Worm (Caenorhabditis elegans) whole organism, L4 larva: ENCODE results near the gene M02D8.5.

Source experiments
- D1046.2 ChIP-seq: fragments of 200-800 bp; sonication (Bioruptor generic); IDR thresholded peaks from 2 replicates; pipeline ENCODE4 v1.3.6; 2022; ENCODE audit warnings: missing genetic modification characterization, missing compliant biosample characterization
- F10B5.3 ChIP-seq: sonication (generic microtip); optimal IDR thresholded peaks from 2 replicates; lab custom pipeline; 2016; ENCODE audit warnings: mild to moderate bottlenecking, missing genetic modification characterization, missing compliant biosample characterization
- F26F4.8 ChIP-seq: fragments of 200-800 bp; sonication (Bioruptor generic); conservative IDR thresholded peaks from 2 replicates; pipeline ENCODE4 v1.3.6; 2022; ENCODE audit warnings: missing genetic modification characterization, missing compliant biosample characterization
- F37D6.2 ChIP-seq: sonication (generic microtip); optimal IDR thresholded peaks from 2 replicates; lab custom pipeline; 2016; ENCODE audit warnings: mild to moderate bottlenecking, missing genetic modification characterization, missing compliant biosample characterization
- F44E2.7 ChIP-seq: fragments of 200-800 bp; sonication (Bioruptor generic); IDR thresholded peaks from 2 replicates; pipeline ENCODE4 v2.1.2; 2022; ENCODE audit warnings: missing genetic modification characterization, missing compliant biosample characterization
- Y105C5A.15 ChIP-seq: fragments of 200-800 bp; sonication (Bioruptor generic); IDR thresholded peaks from 2 replicates; pipeline ENCODE4 v1.3.6; 2022; ENCODE audit warnings: missing genetic modification characterization, missing compliant biosample characterization
- Y75B8A.6 ChIP-seq: fragments of 200-800 bp; sonication (Bioruptor generic); IDR thresholded peaks from 2 replicates; pipeline ENCODE4 v1.3.6; 2022; ENCODE audit warnings: missing genetic modification reagents, missing genetic modification characterization, missing compliant biosample characterization
- ZK337.2 ChIP-seq: fragments of 200-800 bp; sonication (Bioruptor generic); IDR thresholded peaks from 2 replicates; pipeline ENCODE4 v1.3.6; 2022; ENCODE audit warnings: missing genetic modification reagents, missing genetic modification characterization, missing compliant biosample characterization
- aly-2 ChIP-seq: sonication (generic microtip); optimal IDR thresholded peaks from 2 replicates; lab custom pipeline; 2018; ENCODE audit warnings: missing biosample characterization, missing genetic modification characterization
- ceh-28 ChIP-seq: fragments of 150-350 bp; optimal IDR thresholded peaks from 2 replicates; lab custom pipeline; 2014; ENCODE audit warnings: missing biosample characterization, missing genetic modification reagents, missing genetic modification characterization
- ceh-62 ChIP-seq: sonication (generic microtip); optimal IDR thresholded peaks from 2 replicates; lab custom pipeline; 2017; ENCODE audit warnings: missing biosample characterization, missing genetic modification characterization
- ces-1 ChIP-seq: fragments of 150-350 bp; sonication (generic microtip); optimal IDR thresholded peaks from 4 replicates; lab custom pipeline; 2014; ENCODE audit warnings: missing biosample characterization, missing genetic modification reagents, missing genetic modification characterization
- ctbp-1 ChIP-seq: fragments of 200-800 bp; sonication (Bioruptor generic); IDR thresholded peaks from 2 replicates; pipeline ENCODE4 v1.3.6; 2022; ENCODE audit warnings: missing genetic modification reagents, missing genetic modification characterization, missing compliant biosample characterization
- daf-16 ChIP-seq, 3 experiments: sonication (generic microtip); optimal IDR thresholded peaks; 2 replicates each; lab custom pipeline; 2016 to 2017; ENCODE audit warnings: missing genetic modification characterization in 3 of 3, missing genetic modification reagents in 3 of 3, mild to moderate bottlenecking in 2 of 3, missing compliant biosample characterization in 2 of 3, missing biosample characterization in 1 of 3, moderate library complexity in 1 of 3
- daf-19 ChIP-seq: fragments of 200-800 bp; sonication (Bioruptor generic); conservative IDR thresholded peaks from 2 replicates; pipeline ENCODE4 v1.3.6; 2022; ENCODE audit warnings: missing genetic modification characterization, missing compliant biosample characterization
- dmd-9 ChIP-seq: fragments of 200-800 bp; sonication (Bioruptor generic); IDR thresholded peaks from 2 replicates; pipeline ENCODE4 v1.3.6; 2022; ENCODE audit warnings: missing genetic modification reagents, missing genetic modification characterization, missing compliant biosample characterization
- dpl-1 ChIP-seq: fragments of 150-350 bp; optimal IDR thresholded peaks from 2 replicates; lab custom pipeline; 2014; ENCODE audit warnings: missing biosample characterization, missing genetic modification reagents, missing genetic modification characterization
- duxl-1 ChIP-seq: sonication (generic microtip); optimal IDR thresholded peaks from 2 replicates; lab custom pipeline; 2016; ENCODE audit warnings: mild to moderate bottlenecking, missing genetic modification characterization, moderate library complexity, missing compliant biosample characterization; ENCODE audit not compliant: poor library complexity
- dve-1 ChIP-seq: sonication (generic microtip); optimal IDR thresholded peaks from 2 replicates; lab custom pipeline; 2017; ENCODE audit warnings: antibody characterized with exemption, mild to moderate bottlenecking, missing genetic modification characterization, missing compliant biosample characterization; ENCODE audit not compliant: insufficient read depth
- egl-27 ChIP-seq: sonication (generic microtip); optimal IDR thresholded peaks from 3 replicates; lab custom pipeline; 2017; ENCODE audit warnings: missing biosample characterization, missing genetic modification reagents, missing genetic modification characterization
- egl-43 ChIP-seq: fragments of 200-800 bp; sonication (Bioruptor generic); IDR thresholded peaks from 2 replicates; pipeline ENCODE4 v1.3.6; 2022; ENCODE audit warnings: missing genetic modification reagents, missing genetic modification characterization, missing compliant biosample characterization
- fkh-10 ChIP-seq: fragments of 150-350 bp; optimal IDR thresholded peaks from 2 replicates; lab custom pipeline; 2014; ENCODE audit warnings: missing biosample characterization, missing genetic modification reagents, missing genetic modification characterization
- fos-1 ChIP-seq: fragments of 150-350 bp; optimal IDR thresholded peaks from 2 replicates; lab custom pipeline; 2014; ENCODE audit warnings: missing biosample characterization, missing genetic modification characterization
- hlh-11 ChIP-seq: fragments of 200-800 bp; sonication (Bioruptor generic); optimal IDR thresholded peaks from 2 replicates; lab custom pipeline; 2018; ENCODE audit warnings: mild to moderate bottlenecking, missing genetic modification characterization, missing compliant biosample characterization
- lim-7 ChIP-seq: fragments of 200-800 bp; sonication (Bioruptor generic); IDR thresholded peaks from 2 replicates; pipeline ENCODE4 v1.3.6; 2022; ENCODE audit warnings: missing genetic modification characterization, missing compliant biosample characterization
- lin-13 ChIP-seq: fragments of 150-350 bp; optimal IDR thresholded peaks from 2 replicates; lab custom pipeline; 2014; ENCODE audit warnings: missing biosample characterization, missing genetic modification reagents, missing genetic modification characterization
- lin-38 ChIP-seq: fragments of 200-800 bp; sonication (Bioruptor generic); IDR thresholded peaks from 2 replicates; pipeline ENCODE4 v1.3.6; 2022; ENCODE audit warnings: missing genetic modification reagents, missing genetic modification characterization, missing compliant biosample characterization
- lin-39 ChIP-seq: fragments of 150-350 bp; optimal IDR thresholded peaks from 2 replicates; lab custom pipeline; 2014; ENCODE audit warnings: missing biosample characterization, missing genetic modification reagents, missing genetic modification characterization
- lir-3 ChIP-seq: sonication (generic microtip); optimal IDR thresholded peaks from 2 replicates; lab custom pipeline; 2016; ENCODE audit warnings: mild to moderate bottlenecking, missing genetic modification characterization, missing compliant biosample characterization
- madf-5 ChIP-seq, 2 experiments: fragments of 200-800 bp; sonication (Bioruptor generic); IDR thresholded peaks; 2 replicates each; pipeline ENCODE4 v1.3.6; 2022; ENCODE audit warnings: missing compliant biosample characterization in 2 of 2, missing genetic modification characterization in 2 of 2
- mep-1 ChIP-seq: fragments of 150-350 bp; sonication (generic microtip); optimal IDR thresholded peaks from 3 replicates; lab custom pipeline; 2014; ENCODE audit warnings: missing biosample characterization, missing genetic modification characterization
- mes-2 ChIP-seq: sonication (generic microtip); optimal IDR thresholded peaks from 2 replicates; lab custom pipeline; 2016; ENCODE audit warnings: missing genotype, mild to moderate bottlenecking, missing genetic modification characterization, missing compliant biosample characterization; ENCODE audit not compliant: poor library complexity, severe bottlenecking
- mxl-2 ChIP-seq: fragments of 200-800 bp; sonication (Bioruptor generic); conservative IDR thresholded peaks from 2 replicates; pipeline ENCODE4 v1.3.6; 2022; ENCODE audit warnings: missing genetic modification reagents, missing genetic modification characterization, missing compliant biosample characterization
- nhr-11 ChIP-seq: fragments of 150-350 bp; optimal IDR thresholded peaks from 2 replicates; lab custom pipeline; 2014; ENCODE audit warnings: missing biosample characterization, missing genetic modification characterization
- nhr-28 ChIP-seq: fragments of 150-350 bp; optimal IDR thresholded peaks from 2 replicates; lab custom pipeline; 2014; ENCODE audit warnings: missing biosample characterization, missing genetic modification characterization
- nhr-41 ChIP-seq: fragments of 200-800 bp; sonication (Bioruptor generic); IDR thresholded peaks from 2 replicates; pipeline ENCODE4 v1.3.6; 2022; ENCODE audit warnings: missing genetic modification reagents, missing genetic modification characterization, missing compliant biosample characterization
- nhr-77 ChIP-seq: fragments of 150-350 bp; optimal IDR thresholded peaks from 2 replicates; lab custom pipeline; 2014; ENCODE audit warnings: missing biosample characterization, missing genetic modification characterization
- pha-4 ChIP-seq, 2 experiments: fragments of 150-350 bp in 1 of 2; fragments of 200-800 bp in 1 of 2; sonication (Bioruptor generic) in 1 of 2; IDR thresholded peaks in 1 of 2; optimal IDR thresholded peaks in 1 of 2; 2 replicates each; pipeline versions ENCODE4 v1.3.6 to Lab custom; 2014 to 2022; ENCODE audit warnings: missing genetic modification characterization in 2 of 2, missing genetic modification reagents in 2 of 2, missing biosample characterization in 1 of 2, missing compliant biosample characterization in 1 of 2
- php-3 ChIP-seq: fragments of 200-800 bp; sonication (Bioruptor generic); IDR thresholded peaks from 2 replicates; pipeline ENCODE4 v1.3.6; 2022; ENCODE audit warnings: missing genetic modification reagents, missing genetic modification characterization, missing compliant biosample characterization
- saeg-2 ChIP-seq: fragments of 200-800 bp; sonication (Bioruptor generic); IDR thresholded peaks from 2 replicates; pipeline ENCODE4 v1.3.6; 2022; ENCODE audit warnings: missing genetic modification reagents, missing genetic modification characterization, missing compliant biosample characterization
- skn-1 ChIP-seq: fragments of 150-350 bp; optimal IDR thresholded peaks from 2 replicates; lab custom pipeline; 2014; ENCODE audit warnings: missing biosample characterization, missing genetic modification characterization
- snpc-1.2 ChIP-seq: fragments of 200-800 bp; sonication (Bioruptor generic); IDR thresholded peaks from 2 replicates; pipeline ENCODE4 v1.3.6; 2022; ENCODE audit warnings: missing genetic modification reagents, missing genetic modification characterization, missing compliant biosample characterization
- snpc-4 ChIP-seq: fragments of 150-350 bp; optimal IDR thresholded peaks from 2 replicates; lab custom pipeline; 2014; ENCODE audit warnings: missing biosample characterization, missing genetic modification characterization
- spr-1 ChIP-seq: sonication (generic microtip); optimal IDR thresholded peaks from 2 replicates; lab custom pipeline; 2016; ENCODE audit warnings: mild to moderate bottlenecking, missing genetic modification characterization, missing compliant biosample characterization
- spr-3 ChIP-seq: fragments of 200-800 bp; sonication (Bioruptor generic); optimal IDR thresholded peaks from 2 replicates; lab custom pipeline; 2018; ENCODE audit warnings: mild to moderate bottlenecking, missing genetic modification characterization, missing compliant biosample characterization
- unc-39 ChIP-seq: sonication (generic microtip); optimal IDR thresholded peaks from 2 replicates; lab custom pipeline; 2017; ENCODE audit warnings: missing biosample characterization, missing genetic modification characterization
- ztf-11 ChIP-seq: fragments of 150-350 bp; optimal IDR thresholded peaks from 2 replicates; lab custom pipeline; 2014; ENCODE audit warnings: missing biosample characterization, missing genetic modification characterization
- ztf-7 ChIP-seq: fragments of 150-350 bp; optimal IDR thresholded peaks from 2 replicates; lab custom pipeline; 2014; ENCODE audit warnings: missing biosample characterization, missing genetic modification characterization

M02D8.5 gene

DNA sequence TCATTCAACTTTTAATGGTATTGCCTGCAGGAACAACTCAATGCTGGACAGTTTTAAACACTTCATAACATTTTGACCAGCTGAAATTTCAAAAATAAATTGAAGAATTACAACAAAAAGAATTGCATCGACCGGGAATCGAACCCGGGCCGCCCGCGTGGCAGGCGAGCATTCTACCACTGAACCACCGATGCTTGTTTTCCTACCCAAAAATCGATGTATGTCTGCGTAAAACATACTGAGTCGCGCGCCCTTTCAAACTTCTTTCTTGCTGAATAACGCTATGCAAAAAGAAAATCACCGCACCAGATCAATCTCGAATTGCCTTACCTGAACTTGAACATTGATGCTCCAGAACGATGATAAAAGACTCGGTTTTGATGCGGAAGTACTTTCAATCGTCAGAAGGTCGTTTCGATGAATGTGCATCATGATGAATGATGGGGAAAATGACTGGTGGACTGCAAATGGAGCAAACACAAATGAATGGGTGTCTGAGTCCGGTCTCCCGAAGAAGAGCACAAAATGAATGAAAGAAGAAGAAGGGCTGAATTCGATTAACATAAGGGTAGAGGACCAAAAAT lies 35.4 kb upstream of the M02D8.5 start, which contains the start of gene R04E5.7 (continued):
- TF ChIP-seq fkh-10 (GFP tag; lab: Kevin White, UChicago) (no peak), mes-2 (tag; lab: Kevin White, UChicago) (peak; percentile 58), mep-1 (peak; percentile 57), lim-7 (GFP tag; lab: Robert Waterston, UW) (peak; percentile 64; the same call in 1 of the 2 replicates), F26F4.8 (GFP tag; lab: Robert Waterston, UW) (no peak), pha-4 (GFP tag; IDR thresholded peaks at IDR 0.05; lab: Robert Waterston, UW) (peak; percentile 52; the same call in 1 of the 2 replicates), pha-4 (tag; optimal IDR thresholded peaks at IDR 0.05; lab: Kevin White, UChicago) (no peak), nhr-41 (GFP tag; lab: Robert Waterston, UW) (no peak), daf-19 (GFP tag; lab: Robert Waterston, UW) (0 out of 2 replicates have a peak, but pooled peaks have one; percentile 16), spr-3 (GFP tag; lab: Kevin White, UChicago) (no peak)

DNA sequence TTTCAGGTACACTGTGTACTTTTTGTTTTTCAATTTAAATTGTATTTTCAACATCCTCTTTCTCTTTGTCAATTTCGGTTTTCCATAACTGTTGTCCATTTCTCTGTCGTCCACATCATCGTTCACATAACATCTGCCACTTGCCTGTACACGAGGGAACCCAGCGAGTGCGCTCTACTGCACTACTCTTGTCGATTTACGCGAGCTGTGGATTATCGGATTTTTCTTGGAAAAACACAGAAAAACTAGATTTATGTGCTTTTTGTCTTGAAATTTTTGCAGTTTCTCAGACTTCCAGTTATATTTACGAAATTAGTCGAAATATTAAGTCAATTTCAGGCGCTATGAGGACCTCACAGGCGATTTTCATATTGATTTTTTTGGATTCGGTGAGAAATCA lies 30.4 kb upstream of the M02D8.5 start, which contains the start of gene chup-1:
Gene chup-1, plus strand, starts transcription at position 340 of the 400 bp plus-strand sequence.
- no peak for TF ChIP-seq ctbp-1 (GFP tag; lab: Robert Waterston, UW)
- TF ChIP-seq duxl-1 (tag; lab: Kevin White, UChicago), result no peak
- no peak for TF ChIP-seq ZK337.2 (GFP tag; lab: Robert Waterston, UW)
- no peak for TF ChIP-seq egl-27 (tag; lab: Kevin White, UChicago)
- no peak for TF ChIP-seq dmd-9 (GFP tag; lab: Robert Waterston, UW)
- no peak for TF ChIP-seq egl-43 (GFP tag; lab: Robert Waterston, UW)
- TF ChIP-seq saeg-2, result no peak
- TF ChIP-seq php-3 (GFP tag; lab: Robert Waterston, UW), result no peak
- TF ChIP-seq unc-39 (tag; lab: Kevin White, UChicago), result no peak
- TF ChIP-seq ztf-11 (tag; lab: Kevin White, UChicago), result no peak
- no peak for TF ChIP-seq snpc-1.2 (GFP tag; lab: Robert Waterston, UW)
- no peak for TF ChIP-seq F10B5.3 (tag; lab: Kevin White, UChicago)
- no peak for TF ChIP-seq fos-1 (tag; lab: Kevin White, UChicago)
- no peak for TF ChIP-seq Y105C5A.15 (GFP tag; lab: Robert Waterston, UW)
- no peak for TF ChIP-seq aly-2 (tag; lab: Kevin White, UChicago)
- TF ChIP-seq F37D6.2 (tag; lab: Kevin White, UChicago), result no peak
- peak; percentile 77 for TF ChIP-seq lin-38
- no peak for TF ChIP-seq Y75B8A.6 (GFP tag; lab: Robert Waterston, UW)
- no peak for TF ChIP-seq fkh-10 (GFP tag; lab: Kevin White, UChicago)
- peak; percentile 54 for TF ChIP-seq nhr-28 (tag; lab: Kevin White, UChicago)
- TF ChIP-seq ceh-62 (tag; lab: Kevin White, UChicago), result no peak
- no peak for TF ChIP-seq dve-1 (tag; lab: Kevin White, UChicago)
- TF ChIP-seq hlh-11 (tag; lab: Kevin White, UChicago), result peak; percentile 14
- no peak for TF ChIP-seq lir-3 (tag; lab: Kevin White, UChicago)
- TF ChIP-seq F44E2.7, result no peak
- no peak for TF ChIP-seq ztf-7 (tag; lab: Kevin White, UChicago)
- TF ChIP-seq nhr-41 (GFP tag; lab: Robert Waterston, UW), result no peak
- no peak for TF ChIP-seq spr-1 (tag; lab: Kevin White, UChicago)
- no peak for TF ChIP-seq D1046.2 (GFP tag; lab: Robert Waterston, UW)
- TF ChIP-seq ces-1 (GFP tag; lab: Kevin White, UChicago), result no peak
- no peak for TF ChIP-seq snpc-4 (tag; lab: Kevin White, UChicago)
- TF ChIP-seq lin-39, result no peak
- TF ChIP-seq mep-1, result peak; percentile 47
- TF ChIP-seq mes-2 (tag; lab: Kevin White, UChicago), result peak; percentile 52
- TF ChIP-seq nhr-11 (tag; lab: Kevin White, UChicago), result peak; percentile 28
- no peak for TF ChIP-seq mxl-2 (GFP tag; lab: Robert Waterston, UW)
- TF ChIP-seq nhr-77 (tag; lab: Kevin White, UChicago), result no peak
- no peak for TF ChIP-seq ceh-28 (tag; lab: Kevin White, UChicago)
- TF ChIP-seq dpl-1 (GFP tag; lab: Kevin White, UChicago), result no peak
- no peak for TF ChIP-seq lin-13 (GFP tag; lab: Kevin White, UChicago)
- TF ChIP-seq daf-16 (GFP tag; optimal IDR thresholded peaks at IDR 0.05; lab: Kevin White, UChicago), result no peak
- TF ChIP-seq daf-16 (tag; optimal IDR thresholded peaks at IDR 0.05; lab: Kevin White, UChicago), result peak; percentile 51
- TF ChIP-seq skn-1 (tag; lab: Kevin White, UChicago), result no peak
- TF ChIP-seq madf-5 (GFP tag; IDR thresholded peaks at IDR 0.05; lab: Robert Waterston, UW), result no peak
